Worm (Caenorhabditis elegans) whole organism, early embryonic: ENCODE measurements around the gene C13F10.7.

Experiments used
- B0310.2 ChIP-seq: sonication (generic microtip); optimal IDR thresholded peaks from 2 replicates; lab custom pipeline; 2016; ENCODE audit warnings: mild to moderate bottlenecking, missing genetic modification characterization, missing compliant biosample characterization
- F13C5.2 ChIP-seq: sonication (generic microtip); optimal IDR thresholded peaks from 2 replicates; lab custom pipeline; 2017; ENCODE audit warnings: mild to moderate bottlenecking, missing genetic modification characterization, inconsistent platforms, missing compliant biosample characterization
- ama-1 ChIP-seq: fragments of 150-350 bp; optimal IDR thresholded peaks from 2 replicates; lab custom pipeline; 2014
- hmbx-1 ChIP-seq: sonication (generic microtip); optimal IDR thresholded peaks from 2 replicates; lab custom pipeline; 2016; ENCODE audit warnings: mild to moderate bottlenecking, missing genetic modification characterization, missing compliant biosample characterization
- pes-1 ChIP-seq: fragments of 200-800 bp; sonication (Bioruptor generic); IDR thresholded peaks from 2 replicates; pipeline ENCODE4 v1.3.6; 2022; ENCODE audit warnings: missing genetic modification reagents, missing genetic modification characterization, missing compliant biosample characterization
- tbx-11 ChIP-seq: fragments of 200-800 bp; sonication (Bioruptor generic); IDR thresholded peaks from 2 replicates; pipeline ENCODE4 v1.3.6; 2022; ENCODE audit warnings: missing genetic modification characterization, missing compliant biosample characterization
- tbx-37 ChIP-seq: fragments of 200-800 bp; sonication (Bioruptor generic); conservative IDR thresholded peaks from 2 replicates; pipeline ENCODE4 v1.3.6; 2022; ENCODE audit warnings: missing genetic modification reagents, missing genetic modification characterization, missing compliant biosample characterization
- tra-4 ChIP-seq: sonication (generic microtip); optimal IDR thresholded peaks from 2 replicates; lab custom pipeline; 2017; ENCODE audit warnings: missing genetic modification characterization, missing compliant biosample characterization

- TF ChIP-seq tbx-37 (no peak), ama-1 (lab: Kevin White, UChicago) (no peak), B0310.2 (tag; lab: Kevin White, UChicago) (no peak), tbx-11 (no peak), tra-4 (tag; lab: Kevin White, UChicago) (no peak), hmbx-1 (tag; lab: Kevin White, UChicago) (no peak), pes-1 (no peak), F13C5.2 (tag; lab: Kevin White, UChicago) (no peak)
Measured at ce11 chrV:7199932-7200331, 23.1 kb downstream of the C13F10.7 start, which contains the start of gene F09G2.1.
